Fruit fly (Drosophila melanogaster): ENCODE results near the gene CG33099.

The CG33099 gene

dm6 chr3R:22494523-22495309, 35.7 kb downstream of the CG33099 start:
- TF ChIP-seq sob (GFP tag; IDR thresholded peaks at IDR 0.05), result peak; percentile 34; the same call in 1 of the 2 replicates
- peak; percentile 47 for TF ChIP-seq D19A (tag; optimal IDR thresholded peaks at IDR 0.05)
- no peak for TF ChIP-seq prd (optimal IDR thresholded peaks at IDR 0.05)
- TF ChIP-seq prd (GFP tag; IDR thresholded peaks at IDR 0.05), result 0 out of 3 replicates have a peak, but pooled peaks have one; percentile 33
- no peak for TF ChIP-seq CG6791 (GFP tag; IDR thresholded peaks at IDR 0.05; ENCODE audit: partially characterized antibody)
- TF ChIP-seq CG8924 (tag; optimal IDR thresholded peaks at IDR 0.05), result peak; percentile 55
- TF ChIP-seq B-H1 (GFP tag; IDR thresholded peaks at IDR 0.05), result no peak
- no peak for TF ChIP-seq hbn (GFP tag; IDR thresholded peaks at IDR 0.05; ENCODE audit: partially characterized antibody)
- TF ChIP-seq Tbp (GFP tag; optimal IDR thresholded peaks at IDR 0.05), result no peak
- TF ChIP-seq CG18476 (GFP tag; optimal IDR thresholded peaks at IDR 0.05), result no peak
- peak; percentile 45 for TF ChIP-seq CG1603 (tag; optimal IDR thresholded peaks at IDR 0.05)
- TF ChIP-seq jigr1 (GFP tag; IDR thresholded peaks at IDR 0.05), result no peak
- 0 out of 3 replicates have a peak, but pooled peaks have one; percentile 8 for TF ChIP-seq CG6175 (GFP tag; IDR thresholded peaks at IDR 0.05)
- no peak for TF ChIP-seq hb (GFP tag; IDR thresholded peaks at IDR 0.05; ENCODE audit: partially characterized antibody)
- TF ChIP-seq ham (GFP tag; IDR thresholded peaks at IDR 0.05), result no peak
- TF ChIP-seq CG18599 (GFP tag; optimal IDR thresholded peaks at IDR 0.05), result no peak
- peak; percentile 27; the same call in 1 of the 2 replicates for TF ChIP-seq CG43689 (GFP tag; IDR thresholded peaks at IDR 0.05)
- TF ChIP-seq CG4360 (GFP tag; IDR thresholded peaks at IDR 0.05), result no peak
- TF ChIP-seq Aef1 (GFP tag; IDR thresholded peaks at IDR 0.05), result peak; percentile 27; the same call in 1 of the 3 replicates
- no peak for TF ChIP-seq ro (GFP tag; IDR thresholded peaks at IDR 0.05)
- TF ChIP-seq CG3065 (GFP tag; optimal IDR thresholded peaks at IDR 0.05), result no peak
- peak; percentile 11 for TF ChIP-seq BtbVII (GFP tag; optimal IDR thresholded peaks at IDR 0.05)
- TF ChIP-seq Ets97D (GFP tag; optimal IDR thresholded peaks at IDR 0.05), result no peak
- no peak for TF ChIP-seq tx (GFP tag; optimal IDR thresholded peaks at IDR 0.05)
- 0 out of 2 replicates have a peak, but pooled peaks have one; percentile 5 for TF ChIP-seq CG14014 (GFP tag; IDR thresholded peaks at IDR 0.05)
- no peak for TF ChIP-seq Sin3A (optimal IDR thresholded peaks at IDR 0.05)
- no peak for TF ChIP-seq repo (GFP tag; optimal IDR thresholded peaks at IDR 0.05)
- TF ChIP-seq kni (GFP tag; optimal IDR thresholded peaks at IDR 0.05), result peak; percentile 37
- peak; percentile 50 for TF ChIP-seq nmo (GFP tag; optimal IDR thresholded peaks at IDR 0.05)
- TF ChIP-seq CoRest (tag; optimal IDR thresholded peaks at IDR 0.05), result peak; percentile 15
- TF ChIP-seq Max (GFP tag; optimal IDR thresholded peaks at IDR 0.05), result peak; percentile 35
- TF ChIP-seq Mrtf (GFP tag; IDR thresholded peaks at IDR 0.05), result no peak
- TF ChIP-seq Fer3 (tag; optimal IDR thresholded peaks at IDR 0.05), result peak; percentile 44
- no peak for TF ChIP-seq eve (GFP tag; optimal IDR thresholded peaks at IDR 0.05)
- TF ChIP-seq CG7928 (GFP tag; optimal IDR thresholded peaks at IDR 0.05), result peak; percentile 13
- no peak for TF ChIP-seq CG1529 (GFP tag; optimal IDR thresholded peaks at IDR 0.05)
- TF ChIP-seq Dek (tag; optimal IDR thresholded peaks at IDR 0.05), result no peak
- TF ChIP-seq abd-A (tag; optimal IDR thresholded peaks at IDR 0.05), result peak; percentile 81
- TF ChIP-seq CG8944 (GFP tag; optimal IDR thresholded peaks at IDR 0.05), result peak; percentile 42
- no peak for TF ChIP-seq Lpt (GFP tag; optimal IDR thresholded peaks at IDR 0.05)
- TF ChIP-seq otp (GFP tag; IDR thresholded peaks at IDR 0.05), result no peak
- TF ChIP-seq scrt (GFP tag; optimal IDR thresholded peaks at IDR 0.05), result peak; percentile 52
- peak; percentile 62 for TF ChIP-seq CG10979 (tag; optimal IDR thresholded peaks at IDR 0.05)
- no peak for TF ChIP-seq dpn (GFP tag; optimal IDR thresholded peaks at IDR 0.05)
- TF ChIP-seq cas (GFP tag; IDR thresholded peaks at IDR 0.05), result no peak
- TF ChIP-seq CG9932 (GFP tag; IDR thresholded peaks at IDR 0.05), result no peak
- peak; percentile 41 for TF ChIP-seq CG14710 (tag; optimal IDR thresholded peaks at IDR 0.05)
- TF ChIP-seq CG10654 (GFP tag; optimal IDR thresholded peaks at IDR 0.05), result peak; percentile 36
- TF ChIP-seq Myb (GFP tag; optimal IDR thresholded peaks at IDR 0.05), result no peak
- TF ChIP-seq Hand (GFP tag; optimal IDR thresholded peaks at IDR 0.05), result no peak

Measured in whole organism, embryonic.